Fruit fly (Drosophila melanogaster): ENCODE data around the gene Nepl17.
A peak's percentile ranks its signal among the peaks of the same experiment; 100 is the strongest.

Nepl17 gene

dm6 chr3R:28904816-28905435, 32.2 kb downstream of the Nepl17 start (continued):
- TF ChIP-seq CG15601 (tag; optimal IDR thresholded peaks at IDR 0.05) (peak; percentile 24), ems (GFP tag; optimal IDR thresholded peaks at IDR 0.05) (peak; percentile 58), en (GFP tag; optimal IDR thresholded peaks at IDR 0.05) (peak; percentile 26), MBD-R2 (GFP tag; IDR thresholded peaks at IDR 0.05) (peak; percentile 70; the same call in 1 of the 2 replicates), Hsf (GFP tag; optimal IDR thresholded peaks at IDR 0.05) (peak; percentile 69), CG1647 (GFP tag; optimal IDR thresholded peaks at IDR 0.05) (peak; percentile 60), insv (GFP tag; optimal IDR thresholded peaks at IDR 0.05) (no peak), exex (tag; optimal IDR thresholded peaks at IDR 0.05) (no peak), jigr1 (GFP tag; IDR thresholded peaks at IDR 0.05) (no peak; the same call in 2 of the 3 replicates), Dek (tag; optimal IDR thresholded peaks at IDR 0.05) (peak; percentile 68), gem (tag; optimal IDR thresholded peaks at IDR 0.05) (peak; percentile 83), lbe (GFP tag; optimal IDR thresholded peaks at IDR 0.05) (no peak), stwl (tag; optimal IDR thresholded peaks at IDR 0.05) (no peak), ttk (GFP tag; IDR thresholded peaks at IDR 0.05) (peak; percentile 78), CG16779 (GFP tag; IDR thresholded peaks at IDR 0.05) (peak; percentile 77), Bgb (GFP tag; IDR thresholded peaks at IDR 0.05; ENCODE audit: partially characterized antibody) (no peak), gcm2 (GFP tag; optimal IDR thresholded peaks at IDR 0.05) (peak; percentile 60), CG31441 (GFP tag; IDR thresholded peaks at IDR 0.05) (peak; percentile 51; the same call in 1 of the 2 replicates), NfI (GFP tag; optimal IDR thresholded peaks at IDR 0.05) (peak; percentile 85), Pdp1 (GFP tag; optimal IDR thresholded peaks at IDR 0.05) (peak; percentile 70 to 81), CG10366 (GFP tag; IDR thresholded peaks at IDR 0.05) (peak; percentile 85), CG17328 (GFP tag; IDR thresholded peaks at IDR 0.05) (peak; percentile 78), Hr51 (GFP tag; optimal IDR thresholded peaks at IDR 0.05) (peak; percentile 64 to 74), CG33213 (GFP tag; optimal IDR thresholded peaks at IDR 0.05) (peak; percentile 71), CG6175 (GFP tag; IDR thresholded peaks at IDR 0.05) (no peak; the same call in 2 of the 3 replicates), Hmx (GFP tag; optimal IDR thresholded peaks at IDR 0.05) (peak; percentile 30), nom (GFP tag; optimal IDR thresholded peaks at IDR 0.05) (no peak), CG8089 (GFP tag; optimal IDR thresholded peaks at IDR 0.05) (peak; percentile 59), Abd-B (GFP tag; optimal IDR thresholded peaks at IDR 0.05) (peak; percentile 62), CG17568 (GFP tag; optimal IDR thresholded peaks at IDR 0.05) (no peak), Hr3 (GFP tag; optimal IDR thresholded peaks at IDR 0.05) (peak; percentile 65), ewg (GFP tag; optimal IDR thresholded peaks at IDR 0.05) (peak; percentile 41), Nf-YC (tag; optimal IDR thresholded peaks at IDR 0.05) (peak; percentile 21), E2f1 (GFP tag; IDR thresholded peaks at IDR 0.05) (peak; percentile 81), tio (GFP tag; optimal IDR thresholded peaks at IDR 0.05) (no peak), wek (GFP tag; optimal IDR thresholded peaks at IDR 0.05) (peak; percentile 14), ro (GFP tag; IDR thresholded peaks at IDR 0.05) (peak; percentile 33; the same call in 1 of the 2 replicates), Gug (GFP tag; IDR thresholded peaks at IDR 0.05) (peak; percentile 86), Rfx (GFP tag; IDR thresholded peaks at IDR 0.05) (peak; percentile 94), row (GFP tag; IDR thresholded peaks at IDR 0.05) (peak; percentile 86), CG12659 (GFP tag; optimal IDR thresholded peaks at IDR 0.05) (peak; percentile 71), fd102C (GFP tag; optimal IDR thresholded peaks at IDR 0.05) (no peak), CG9437 (GFP tag; optimal IDR thresholded peaks at IDR 0.05) (peak; percentile 4), al (GFP tag; IDR thresholded peaks at IDR 0.05) (peak; percentile 92), CG11247 (GFP tag; IDR thresholded peaks at IDR 0.05) (peak; percentile 86), Trl (optimal IDR thresholded peaks at IDR 0.05) (no peak), Trl (GFP tag; optimal IDR thresholded peaks at IDR 0.05) (peak; percentile 77), oc (tag; optimal IDR thresholded peaks at IDR 0.05) (peak; percentile 51), esg (GFP tag; conservative IDR thresholded peaks at IDR 0.05) (peak; percentile 69), wor (GFP tag; IDR thresholded peaks at IDR 0.05) (peak; percentile 55)
